Fruit fly (Drosophila melanogaster) ovary, adult (tissue): Measurements from ENCODE around the gene mRF1.

Experiments
- CG17801 ChIP-seq: fragments of 200-800 bp; optimal IDR thresholded peaks from 2 replicates; lab custom pipeline; 2019; ENCODE audit warnings: missing biosample characterization, mild to moderate bottlenecking, missing genetic modification characterization, moderate library complexity; ENCODE audit not compliant: partially characterized antibody

Gene mRF1

DNA sequence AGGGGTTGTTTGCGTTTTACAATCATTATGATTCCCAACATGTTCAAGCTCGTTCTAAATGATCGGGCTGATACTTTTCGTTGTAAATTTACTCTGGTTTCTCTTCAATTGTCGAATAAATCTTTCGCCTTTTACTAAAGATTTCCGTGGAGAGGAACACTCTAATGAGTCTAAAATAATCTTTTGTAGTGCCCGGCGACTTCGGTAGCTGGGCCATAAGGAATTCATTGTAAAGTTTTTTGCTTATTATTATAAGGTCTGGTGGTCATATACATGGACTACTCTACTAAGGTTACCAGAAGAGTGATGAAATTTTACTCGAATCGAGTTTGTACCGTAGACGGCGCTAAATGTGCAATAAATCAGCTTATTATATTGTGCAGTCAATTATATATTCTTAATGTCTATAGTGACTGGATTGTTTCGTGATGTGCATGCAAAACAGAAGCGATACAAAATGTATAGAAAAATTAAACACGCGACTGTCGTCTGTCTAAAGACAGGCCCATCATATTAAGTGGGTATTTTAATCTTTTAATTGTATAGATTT, 25.1 kb downstream of the mRF1 start:
- no peak for TF ChIP-seq CG17801 (GFP tag; lab: Kevin White, UChicago)

- no peak for TF ChIP-seq CG17801 (GFP tag; lab: Kevin White, UChicago)
Measured at dm6 chr2L:13245855-13246645, 26.3 kb downstream of the mRF1 start, which contains the start of gene CG16820. Gene CG16820 (plus strand): TSS chr2L:13246232.

dm6 chr2L:13251167-13251566, 31.4 kb downstream of the mRF1 start:
- TF ChIP-seq CG17801 (GFP tag; lab: Kevin White, UChicago): no peak

DNA sequence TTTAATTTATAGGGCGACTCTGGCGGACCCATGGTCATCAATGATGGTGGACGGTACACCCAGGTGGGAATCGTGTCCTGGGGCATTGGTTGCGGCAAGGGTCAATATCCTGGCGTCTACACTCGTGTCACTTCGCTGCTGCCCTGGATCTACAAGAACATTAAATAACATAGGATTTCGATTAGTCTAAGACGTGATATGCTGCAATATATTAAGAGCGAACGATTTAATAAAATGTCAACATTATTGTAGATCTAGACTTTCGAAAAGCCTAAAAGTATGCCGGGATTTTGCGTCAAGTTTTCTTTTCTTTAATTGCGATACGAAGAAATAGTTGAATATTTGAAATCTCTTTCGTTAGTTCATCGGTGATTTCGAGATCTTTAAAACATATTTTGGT, 37.4 kb downstream of the mRF1 start, which contains the start of gene Naa20B:
TSS of gene Naa20B (plus strand) at position 301 of the 400 bp plus-strand sequence.
- TF ChIP-seq CG17801 (GFP tag; lab: Kevin White, UChicago): no peak

DNA sequence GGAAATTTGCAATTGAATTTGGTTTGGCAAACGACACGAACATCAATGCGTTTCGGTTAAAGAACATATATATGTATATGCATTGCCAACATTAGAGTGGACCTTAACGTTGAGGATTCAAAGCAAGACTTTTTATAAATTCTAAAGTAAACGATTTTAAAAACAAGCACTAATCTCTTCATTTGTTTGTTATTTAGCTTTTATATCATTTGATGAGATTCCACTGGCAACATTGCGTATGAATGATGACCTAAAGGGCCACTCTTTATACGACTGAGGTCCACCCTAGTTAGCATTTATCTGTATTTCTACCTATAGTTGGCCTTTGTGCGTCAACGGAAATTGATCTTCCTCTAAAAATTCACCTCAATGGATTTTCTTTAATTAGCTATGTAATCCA, 38.9 kb downstream of the mRF1 start:
- TF ChIP-seq CG17801 (GFP tag; lab: Kevin White, UChicago): no peak

- TF ChIP-seq CG17801 (GFP tag; lab: Kevin White, UChicago): no peak
Measured at dm6 chr2L:13259643-13260042, 39.9 kb downstream of the mRF1 start, which contains the start of gene CG31730. Gene CG31730 (minus strand): TSS chr2L:13259743.

DNA sequence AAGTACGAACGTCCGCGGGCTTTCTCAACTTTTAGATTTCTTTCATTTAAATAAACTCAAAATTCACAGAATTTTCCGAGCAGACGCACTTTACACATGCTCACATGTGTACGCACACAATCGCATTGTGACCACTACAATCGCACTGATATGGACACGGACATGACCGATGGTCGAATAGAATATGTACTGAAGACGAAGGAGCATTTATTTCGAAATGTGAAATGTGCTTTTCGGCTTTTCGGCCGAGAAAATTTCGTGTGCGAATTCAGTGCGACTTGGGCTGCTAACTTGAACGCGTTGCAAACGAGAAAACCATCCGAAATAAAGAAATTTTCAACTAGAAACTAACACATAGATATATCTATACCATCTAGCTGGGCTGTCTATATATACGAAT, 41.0 kb downstream of the mRF1 start, which contains the start of gene CG44085:
TSS of gene CG44085 (plus strand) at position 269 of the 400 bp plus-strand sequence.
- no peak for TF ChIP-seq CG17801 (GFP tag; lab: Kevin White, UChicago)

DNA sequence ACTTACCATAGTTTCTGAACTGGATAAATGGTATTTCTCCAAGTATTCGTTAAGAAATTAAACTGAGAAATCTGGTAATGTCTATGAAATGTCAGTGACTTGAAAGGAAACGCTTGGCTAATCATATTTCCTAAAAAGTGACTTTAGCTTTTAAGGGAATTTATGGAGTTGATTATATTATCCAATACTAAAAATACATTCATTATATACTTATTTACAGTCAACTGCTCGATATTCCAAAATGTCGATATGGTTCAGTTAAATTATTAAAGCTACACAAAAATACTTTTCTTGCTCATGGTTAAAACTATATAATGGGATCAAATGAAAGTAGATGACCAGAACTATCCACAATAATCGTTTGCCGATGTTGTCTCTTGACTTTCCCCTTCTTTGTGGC, 46.0 kb downstream of the mRF1 start, which contains the start of gene CG31848:
TSS of gene CG31848 (minus strand) at position 101 of the 400 bp plus-strand sequence.
- TF ChIP-seq CG17801 (GFP tag; lab: Kevin White, UChicago): no peak

DNA sequence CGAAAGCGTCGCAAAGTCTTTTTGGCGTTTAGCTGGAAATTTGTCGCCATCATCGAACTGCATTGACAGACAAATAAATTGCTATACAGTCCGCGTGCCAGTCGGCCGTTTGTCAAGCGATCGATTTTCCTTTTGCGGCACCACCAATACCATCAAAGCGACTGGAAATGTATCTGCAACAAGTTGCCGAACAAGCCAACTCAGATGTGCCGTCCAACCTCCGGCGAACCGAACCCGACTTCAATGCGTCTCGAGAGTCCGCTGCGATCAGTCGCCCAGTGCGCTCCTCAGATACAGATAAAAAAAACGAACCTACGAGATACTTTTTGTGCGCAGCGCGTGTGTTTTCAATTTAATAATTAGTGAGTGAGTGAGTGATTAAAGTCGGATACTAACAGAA, 46.8 kb downstream of the mRF1 start:
- TF ChIP-seq CG17801 (GFP tag; lab: Kevin White, UChicago): no peak

DNA sequence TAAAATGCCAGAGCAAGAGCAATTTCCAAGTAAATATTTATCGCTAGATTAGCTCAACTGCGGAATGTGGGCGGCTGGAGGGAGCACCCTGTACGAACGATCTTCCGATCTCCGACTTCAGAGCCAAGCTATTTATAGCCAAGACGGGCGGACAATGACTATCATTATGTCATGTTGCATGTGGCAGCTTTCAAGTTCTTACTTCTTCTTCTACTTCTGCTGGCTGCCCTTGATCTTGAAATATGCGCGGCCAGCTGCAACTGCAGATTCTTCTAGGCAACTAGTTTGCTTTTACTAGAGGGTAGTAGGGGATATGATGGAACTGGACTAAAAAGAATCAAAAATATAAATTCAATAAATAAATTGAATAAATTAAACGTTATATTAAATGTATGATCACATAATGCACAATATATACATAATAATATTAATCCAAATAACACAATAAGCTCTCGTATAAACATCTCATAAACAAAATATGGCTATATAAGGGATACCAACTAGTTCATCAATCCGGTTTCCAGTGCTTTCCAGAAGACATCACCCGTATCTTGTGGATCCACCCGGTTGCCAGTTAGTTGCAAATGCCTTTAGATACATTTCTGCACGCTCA, 48.4 kb downstream of the mRF1 start:
- TF ChIP-seq CG17801 (GFP tag; lab: Kevin White, UChicago): no peak
